Worm (Caenorhabditis elegans) whole organism, young adult: ENCODE data around the gene ceh-24.

Experiments used
- Y53F4B.3 ChIP-seq: fragments of 200-800 bp; sonication (Bioruptor generic); IDR thresholded peaks from 2 replicates; pipeline ENCODE4 v1.3.6; 2022; ENCODE audit warnings: missing genetic modification reagents, missing genetic modification characterization, missing compliant biosample characterization
- snpc-1.3 ChIP-seq: sonication (generic microtip); optimal IDR thresholded peaks from 2 replicates; lab custom pipeline; 2017; ENCODE audit warnings: missing genetic modification characterization, mild to moderate bottlenecking, missing compliant biosample characterization, antibody characterized with exemption, moderate library complexity, missing genotype, missing genetic modification reagents; ENCODE audit not compliant: insufficient read depth
- ztf-6 ChIP-seq: fragments of 200-800 bp; sonication (Bioruptor generic); IDR thresholded peaks from 2 replicates; pipeline ENCODE4 v1.3.6; 2022; ENCODE audit warnings: missing genetic modification reagents, missing genetic modification characterization, missing compliant biosample characterization

DNA sequence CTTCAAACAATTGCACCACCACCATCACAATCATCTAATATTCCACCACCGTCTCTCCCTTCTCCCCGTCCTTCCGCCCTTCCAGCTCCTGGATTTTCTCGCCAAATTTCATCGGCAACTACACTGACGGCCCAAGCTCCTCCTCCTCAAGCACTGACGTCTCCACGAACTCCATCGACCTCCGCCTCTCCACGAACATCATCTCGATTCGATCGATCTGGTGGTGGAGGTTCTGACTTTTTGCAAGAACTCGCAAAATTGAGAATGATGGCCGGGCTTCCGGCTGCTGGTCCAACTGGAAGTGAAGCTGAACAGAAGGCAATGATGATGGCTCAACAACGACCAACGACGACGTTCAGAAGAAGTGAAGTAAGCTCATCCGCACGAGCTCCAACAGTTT is 19.0 kb upstream of the ceh-24 start:
- TF ChIP-seq ztf-6 (GFP tag; lab: Robert Waterston, UW) (no peak), snpc-1.3 (tag; lab: Kevin White, UChicago) (no peak), Y53F4B.3 (GFP tag; lab: Robert Waterston, UW) (no peak)
